Worm (Caenorhabditis elegans): ENCODE measurements around the gene rpa-1.

DNA sequence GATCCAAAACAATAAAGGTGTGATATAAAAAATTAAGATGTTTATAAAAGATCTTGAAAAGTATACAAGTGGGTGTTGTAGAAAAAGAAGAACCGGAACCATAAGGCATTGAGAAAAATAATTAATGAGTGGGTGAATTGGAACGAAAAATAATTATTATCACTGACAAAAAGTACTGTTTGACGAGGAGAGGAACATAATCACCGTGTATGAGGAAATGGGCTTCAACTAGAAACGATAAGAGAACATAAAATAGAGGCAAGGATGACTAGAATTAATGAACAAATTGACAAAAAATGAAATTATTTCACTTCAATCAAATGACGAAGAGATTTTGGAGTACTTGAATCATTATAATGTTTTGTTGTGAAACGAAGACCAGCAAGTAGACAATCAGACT is 46.2 kb upstream of the rpa-1 start:
- no peak for TF ChIP-seq F13H6.1 (tag; optimal IDR thresholded peaks at IDR 0.05)
- no peak for TF ChIP-seq ama-1 (optimal IDR thresholded peaks at IDR 0.05)
- TF ChIP-seq Y22D7AL.16 (tag; optimal IDR thresholded peaks at IDR 0.05), result no peak
- no peak for TF ChIP-seq ceh-34 (tag; optimal IDR thresholded peaks at IDR 0.05)
- no peak for TF ChIP-seq elt-2 (tag; optimal IDR thresholded peaks at IDR 0.05)
- TF ChIP-seq unc-86 (tag; optimal IDR thresholded peaks at IDR 0.05), result no peak
- TF ChIP-seq pqm-1 (tag; optimal IDR thresholded peaks at IDR 0.05), result no peak
- no peak for TF ChIP-seq C08G9.2 (tag; optimal IDR thresholded peaks at IDR 0.05)

All from whole organism, late embryonic.